Worm (Caenorhabditis elegans) whole organism, L1 larva: ENCODE measurements around the gene idpc-3.

ENCODE experiments used
- F16B12.6 ChIP-seq: fragments of 150-350 bp; optimal IDR thresholded peaks from 2 replicates; lab custom pipeline; 2014; ENCODE audit warnings: missing biosample characterization, missing genetic modification characterization
- Y116A8C.19 ChIP-seq: sonication (generic microtip); optimal IDR thresholded peaks from 2 replicates; lab custom pipeline; 2016; ENCODE audit warnings: missing compliant biosample characterization, missing genetic modification characterization, borderline replicate concordance
- blmp-1 ChIP-seq: fragments of 150-350 bp; optimal IDR thresholded peaks from 2 replicates; lab custom pipeline; 2014; ENCODE audit warnings: missing biosample characterization, missing genetic modification characterization
- ceh-63 ChIP-seq: fragments of 200-800 bp; sonication (Bioruptor generic); optimal IDR thresholded peaks from 2 replicates; lab custom pipeline; 2018; ENCODE audit warnings: mild to moderate bottlenecking, missing genetic modification characterization, missing compliant biosample characterization
- ceh-88 ChIP-seq: fragments of 200-800 bp; sonication (Bioruptor generic); IDR thresholded peaks from 2 replicates; pipeline ENCODE4 v1.3.6; 2022; ENCODE audit warnings: missing genetic modification characterization, missing compliant biosample characterization
- ceh-90 ChIP-seq: sonication (generic microtip); optimal IDR thresholded peaks from 2 replicates; lab custom pipeline; 2016; ENCODE audit warnings: missing genetic modification characterization, missing compliant biosample characterization
- efl-1 ChIP-seq, 4 experiments: fragments of 150-350 bp; optimal IDR thresholded peaks in 3 of 4; peaks in 1 of 4; 1 replicate in 1 of 4; 2 replicates in 3 of 4; lab custom pipeline; 2014; ENCODE audit warnings: missing biosample characterization in 2 of 4, missing genetic modification characterization in 2 of 4, missing genetic modification reagents in 2 of 4
- elt-2 ChIP-seq: sonication (generic microtip); optimal IDR thresholded peaks from 2 replicates; lab custom pipeline; 2016; ENCODE audit warnings: missing genetic modification characterization, mild to moderate bottlenecking, inconsistent platforms, missing compliant biosample characterization, missing genetic modification reagents
- elt-3 ChIP-seq, 6 experiments: fragments of 150-350 bp in 1 of 6; sonication (generic microtip); optimal IDR thresholded peaks; 2 replicates each; lab custom pipeline; 2017 to 2018; ENCODE audit warnings: missing biosample characterization in 6 of 6, missing genetic modification characterization in 6 of 6, inconsistent platforms in 1 of 6
- fkh-8 ChIP-seq: sonication (generic microtip); optimal IDR thresholded peaks from 2 replicates; lab custom pipeline; 2016; ENCODE audit warnings: mild to moderate bottlenecking, missing genetic modification characterization, missing compliant biosample characterization
- fos-1 ChIP-seq: fragments of 150-350 bp; optimal IDR thresholded peaks from 2 replicates; lab custom pipeline; 2014; ENCODE audit warnings: missing biosample characterization, missing genetic modification characterization
- grh-1 ChIP-seq: fragments of 200-800 bp; sonication (Bioruptor generic); IDR thresholded peaks from 2 replicates; pipeline ENCODE4 v1.3.6; 2022; ENCODE audit warnings: missing genetic modification reagents, missing genetic modification characterization, missing compliant biosample characterization
- hlh-17 ChIP-seq: fragments of 200-800 bp; sonication (Bioruptor generic); optimal IDR thresholded peaks from 2 replicates; lab custom pipeline; 2018; ENCODE audit warnings: missing genetic modification characterization, mild to moderate bottlenecking, missing compliant biosample characterization, moderate library complexity, borderline replicate concordance
- hpl-2 ChIP-seq: fragments of 150-350 bp; optimal IDR thresholded peaks from 2 replicates; lab custom pipeline; 2014; ENCODE audit warnings: missing biosample characterization, missing genetic modification reagents, missing genetic modification characterization
- isw-1 ChIP-seq: fragments of 200-800 bp; sonication (Bioruptor generic); IDR thresholded peaks from 2 replicates; pipeline ENCODE4 v1.3.6; 2022; ENCODE audit warnings: missing genetic modification characterization, missing compliant biosample characterization
- jun-1 ChIP-seq: fragments of 150-350 bp; optimal IDR thresholded peaks from 2 replicates; lab custom pipeline; 2014; ENCODE audit warnings: missing biosample characterization, missing genetic modification reagents, missing genetic modification characterization
- lin-13 ChIP-seq: fragments of 150-350 bp; optimal IDR thresholded peaks from 2 replicates; lab custom pipeline; 2014; ENCODE audit warnings: missing biosample characterization, missing genetic modification reagents, missing genetic modification characterization
- lsy-2 ChIP-seq, 2 experiments: fragments of 150-350 bp; optimal IDR thresholded peaks; 2 replicates each; lab custom pipeline; 2014; ENCODE audit warnings: missing biosample characterization in 2 of 2, missing genetic modification characterization in 2 of 2
- nhr-19 ChIP-seq: fragments of 200-800 bp; sonication (Bioruptor generic); conservative IDR thresholded peaks from 2 replicates; pipeline ENCODE4 v1.3.6; 2022; ENCODE audit warnings: missing genetic modification characterization, missing compliant biosample characterization
- nhr-28 ChIP-seq: fragments of 150-350 bp; optimal IDR thresholded peaks from 2 replicates; lab custom pipeline; 2014; ENCODE audit warnings: missing biosample characterization, missing genetic modification characterization
- nhr-76 ChIP-seq: sonication (generic microtip); optimal IDR thresholded peaks from 2 replicates; lab custom pipeline; 2017; ENCODE audit warnings: missing biosample characterization, missing genetic modification characterization
- nhr-77 ChIP-seq: fragments of 150-350 bp; optimal IDR thresholded peaks from 2 replicates; lab custom pipeline; 2014; ENCODE audit warnings: missing biosample characterization, missing genetic modification characterization
- nhr-84 ChIP-seq: sonication (generic microtip); optimal IDR thresholded peaks from 2 replicates; lab custom pipeline; 2017; ENCODE audit warnings: missing biosample characterization, missing genetic modification characterization
- nhr-85 ChIP-seq: sonication (generic microtip); peaks from one replicate; lab custom pipeline; 2016; ENCODE audit warnings: missing genetic modification characterization, inconsistent platforms, missing compliant biosample characterization
- skn-1 ChIP-seq: fragments of 150-350 bp; optimal IDR thresholded peaks from 2 replicates; lab custom pipeline; 2014; ENCODE audit warnings: missing biosample characterization, missing genetic modification characterization
- snu-23 ChIP-seq: sonication (generic microtip); optimal IDR thresholded peaks from 2 replicates; lab custom pipeline; 2016; ENCODE audit warnings: missing genetic modification characterization, missing compliant biosample characterization
- sptf-1 ChIP-seq: fragments of 150-350 bp; optimal IDR thresholded peaks from 2 replicates; lab custom pipeline; 2014; ENCODE audit warnings: missing biosample characterization, missing genetic modification characterization
- tbx-2 ChIP-seq: sonication (generic microtip); optimal IDR thresholded peaks from 2 replicates; lab custom pipeline; 2016; ENCODE audit warnings: missing genetic modification characterization, missing compliant biosample characterization
- tlp-1 ChIP-seq: fragments of 150-350 bp; optimal IDR thresholded peaks from 2 replicates; lab custom pipeline; 2014; ENCODE audit warnings: missing biosample characterization, missing genetic modification characterization
- unc-130 ChIP-seq: fragments of 150-350 bp; optimal IDR thresholded peaks from 2 replicates; lab custom pipeline; 2017; ENCODE audit warnings: missing biosample characterization, missing genetic modification characterization, inconsistent platforms
- unc-62 ChIP-seq: fragments of 150-350 bp; optimal IDR thresholded peaks from 2 replicates; lab custom pipeline; 2014; ENCODE audit warnings: missing biosample characterization, missing genetic modification reagents, missing genetic modification characterization
- vab-15 ChIP-seq: sonication (generic microtip); optimal IDR thresholded peaks from 2 replicates; lab custom pipeline; 2017; ENCODE audit warnings: missing genotype, mild to moderate bottlenecking, missing genetic modification characterization, missing compliant biosample characterization
- zag-1 ChIP-seq: fragments of 150-350 bp; optimal IDR thresholded peaks from 2 replicates; lab custom pipeline; 2014; ENCODE audit warnings: missing biosample characterization, missing genetic modification characterization
- zip-4 ChIP-seq: fragments of 200-800 bp; sonication (Bioruptor generic); optimal IDR thresholded peaks from 2 replicates; lab custom pipeline; 2018; ENCODE audit warnings: mild to moderate bottlenecking, missing genetic modification characterization, moderate library complexity, missing compliant biosample characterization
- ztf-11 ChIP-seq, 2 experiments: sonication (generic microtip); optimal IDR thresholded peaks; 2 replicates each; lab custom pipeline; 2016 to 2017; ENCODE audit warnings: missing genetic modification characterization in 2 of 2, missing biosample characterization in 1 of 2, missing compliant biosample characterization in 1 of 2
- ztf-4 ChIP-seq: fragments of 150-350 bp; optimal IDR thresholded peaks from 2 replicates; lab custom pipeline; 2014; ENCODE audit warnings: missing biosample characterization, missing genetic modification characterization

idpc-3 gene

ce11 chrV:9615725-9616124 is 13.3 kb downstream of the idpc-3 start, which contains the start of gene pqn-63:
pqn-63 (plus strand) TSS chrV:9616031.
- no peak for TF ChIP-seq efl-1 (optimal IDR thresholded peaks at IDR 0.05; lab: Kevin White, UChicago)
- TF ChIP-seq efl-1 (GFP tag; optimal IDR thresholded peaks at IDR 0.05 in 1 of 2; lab: Kevin White, UChicago): peak in 1 of 2 experiments; percentile 14
- TF ChIP-seq fos-1 (tag; lab: Kevin White, UChicago): no peak
- no peak for TF ChIP-seq skn-1 (tag; lab: Kevin White, UChicago)
- TF ChIP-seq snu-23 (GFP tag; lab: Kevin White, UChicago): no peak

ce11 chrV:9609217-9609616 is 19.8 kb downstream of the idpc-3 start:
- TF ChIP-seq lsy-2 (tag; optimal IDR thresholded peaks at IDR 0.05; lab: Kevin White, UChicago): no peak
- TF ChIP-seq ztf-11 (tag; optimal IDR thresholded peaks at IDR 0.05; lab: Kevin White, UChicago): no peak
- no peak for TF ChIP-seq nhr-76 (tag; lab: Kevin White, UChicago)
- TF ChIP-seq ztf-4 (tag; lab: Kevin White, UChicago): no peak
- TF ChIP-seq nhr-84 (tag; lab: Kevin White, UChicago): no peak
- no peak for TF ChIP-seq nhr-85 (tag; lab: Kevin White, UChicago)
- no peak for TF ChIP-seq lin-13 (GFP tag; lab: Kevin White, UChicago)
- TF ChIP-seq tlp-1 (tag; lab: Kevin White, UChicago): no peak
- no peak for TF ChIP-seq unc-130
- TF ChIP-seq grh-1: no peak
- TF ChIP-seq ceh-88 (GFP tag; lab: Robert Waterston, UW): no peak
- TF ChIP-seq fkh-8 (tag; lab: Kevin White, UChicago): no peak
- no peak for TF ChIP-seq Y116A8C.19 (tag; lab: Kevin White, UChicago)
- no peak for TF ChIP-seq unc-62 (GFP tag; lab: Kevin White, UChicago)
- no peak for TF ChIP-seq jun-1 (tag; lab: Kevin White, UChicago)
- no peak for TF ChIP-seq hpl-2 (GFP tag; lab: Kevin White, UChicago)
- TF ChIP-seq zip-4 (GFP tag; lab: Kevin White, UChicago): no peak
- TF ChIP-seq elt-3 (tag; optimal IDR thresholded peaks at IDR 0.05; lab: Kevin White, UChicago): no peak
- TF ChIP-seq ceh-63 (GFP tag; lab: Kevin White, UChicago): no peak
- no peak for TF ChIP-seq nhr-77

- TF ChIP-seq vab-15 (tag; lab: Kevin White, UChicago) (no peak), zag-1 (tag; lab: Kevin White, UChicago) (no peak), nhr-19 (GFP tag; lab: Robert Waterston, UW) (no peak), ceh-90 (tag; lab: Kevin White, UChicago) (no peak), isw-1 (GFP tag; lab: Robert Waterston, UW) (no peak), nhr-85 (tag; lab: Kevin White, UChicago) (no peak), blmp-1 (tag; lab: Kevin White, UChicago) (no peak), tbx-2 (tag; lab: Kevin White, UChicago) (no peak), nhr-28 (tag; lab: Kevin White, UChicago) (no peak), lsy-2 (tag; optimal IDR thresholded peaks at IDR 0.05; lab: Kevin White, UChicago) (no peak), jun-1 (tag; lab: Kevin White, UChicago) (no peak), nhr-76 (tag; lab: Kevin White, UChicago) (no peak), sptf-1 (no peak), F16B12.6 (tag; lab: Kevin White, UChicago) (no peak), elt-2 (no peak)
Observed at ce11 chrV:9608256-9608655, 20.8 kb downstream of the idpc-3 start, which contains the start of gene dop-2. dop-2 (plus strand) TSS chrV:9608556.

- no peak for TF ChIP-seq hlh-17
- TF ChIP-seq, all 84 proteins: peak for 0
Observed at ce11 chrV:9590317-9590716, 38.7 kb downstream of the idpc-3 start, which contains the start of gene K09G1.2. K09G1.2 (plus strand) TSS chrV:9590617.
